Worm (Caenorhabditis elegans): ENCODE data around the gene glb-23.

glb-23 gene

ce11 chrIV:7219398-7220087, at the start of gene glb-23, which contains the start of gene R13A1.1:
Gene glb-23, minus strand, starts transcription at chrIV:7219498.
Gene R13A1.1, plus strand, starts transcription at chrIV:7220037.
- TF ChIP-seq ttx-3 (tag; optimal IDR thresholded peaks at IDR 0.05) = no peak
- no peak for TF ChIP-seq ceh-30 (tag; optimal IDR thresholded peaks at IDR 0.05)
- TF ChIP-seq lim-6 (tag; optimal IDR thresholded peaks at IDR 0.05) = no peak
- TF ChIP-seq hlh-13 (GFP tag; optimal IDR thresholded peaks at IDR 0.05) = no peak
- no peak for TF ChIP-seq ceh-19 (GFP tag; optimal IDR thresholded peaks at IDR 0.05)
- TF ChIP-seq ref-2 (tag; optimal IDR thresholded peaks at IDR 0.05) = no peak
- TF ChIP-seq pros-1 (tag; optimal IDR thresholded peaks at IDR 0.05) = no peak
- TF ChIP-seq odd-2 (tag; optimal IDR thresholded peaks at IDR 0.05) = no peak
- TF ChIP-seq pag-3 (tag; optimal IDR thresholded peaks at IDR 0.05; ENCODE audit: borderline replicate concordance) = no peak
- no peak for TF ChIP-seq hlh-8 (tag; optimal IDR thresholded peaks at IDR 0.05)
- TF ChIP-seq tbx-7 (tag; optimal IDR thresholded peaks at IDR 0.05) = no peak
- no peak for TF ChIP-seq unc-42 (tag; optimal IDR thresholded peaks at IDR 0.05)

ce11 chrIV:7263137-7263536, 43.8 kb upstream of the glb-23 start, which contains the start of gene glb-2:
Gene glb-2, minus strand, starts transcription at chrIV:7263237.
- TF ChIP-seq lim-6 (tag; optimal IDR thresholded peaks at IDR 0.05) (no peak), fax-1 (tag; optimal IDR thresholded peaks at IDR 0.05) (no peak), unc-3 (GFP tag; conservative IDR thresholded peaks at IDR 0.05) (no peak), unc-3 (tag; optimal IDR thresholded peaks at IDR 0.05) (no peak), pros-1 (tag; optimal IDR thresholded peaks at IDR 0.05) (no peak), syd-9 (tag; optimal IDR thresholded peaks at IDR 0.05) (no peak), Y22D7AL.16 (tag; optimal IDR thresholded peaks at IDR 0.05) (no peak), ttx-3 (tag; optimal IDR thresholded peaks at IDR 0.05) (no peak), ceh-30 (tag; optimal IDR thresholded peaks at IDR 0.05) (no peak), K02D7.2 (tag; optimal IDR thresholded peaks at IDR 0.05) (no peak), ceh-6 (GFP tag; optimal IDR thresholded peaks at IDR 0.05) (no peak), gmeb-2 (tag; optimal IDR thresholded peaks at IDR 0.05) (no peak), ets-4 (tag; optimal IDR thresholded peaks at IDR 0.05) (no peak), ceh-19 (GFP tag; optimal IDR thresholded peaks at IDR 0.05) (no peak), fkh-10 (GFP tag; optimal IDR thresholded peaks at IDR 0.05) (no peak), tbx-2 (tag; optimal IDR thresholded peaks at IDR 0.05) (no peak), elt-4 (tag; optimal IDR thresholded peaks at IDR 0.05) (no peak)

ce11 chrIV:7260587-7260986, 41.3 kb upstream of the glb-23 start, which contains the start of gene C06E4.3:
Gene C06E4.3, plus strand, starts transcription at chrIV:7260875.
- no peak for TF ChIP-seq fkh-10 (GFP tag; optimal IDR thresholded peaks at IDR 0.05)
- no peak for TF ChIP-seq hlh-8 (tag; optimal IDR thresholded peaks at IDR 0.05)
- TF ChIP-seq unc-55 (GFP tag; optimal IDR thresholded peaks at IDR 0.05) = no peak
- no peak for TF ChIP-seq nfya-1 (tag; optimal IDR thresholded peaks at IDR 0.05)
- TF ChIP-seq C38D4.7 (GFP tag; optimal IDR thresholded peaks at IDR 0.05) = no peak
- no peak for TF ChIP-seq ttx-3 (tag; optimal IDR thresholded peaks at IDR 0.05)
- no peak for TF ChIP-seq hlh-6 (tag; optimal IDR thresholded peaks at IDR 0.05)
- TF ChIP-seq sox-4 (tag; optimal IDR thresholded peaks at IDR 0.05) = no peak
- no peak for TF ChIP-seq hlh-15 (tag; optimal IDR thresholded peaks at IDR 0.05)
- TF ChIP-seq pha-4 (tag; optimal IDR thresholded peaks at IDR 0.05) = no peak
- no peak for TF ChIP-seq ceh-19 (GFP tag; optimal IDR thresholded peaks at IDR 0.05)
- TF ChIP-seq nhr-232 (tag; optimal IDR thresholded peaks at IDR 0.05) = no peak
- TF ChIP-seq ceh-45 (GFP tag; IDR thresholded peaks at IDR 0.05) = no peak
- TF ChIP-seq hlh-13 (GFP tag; optimal IDR thresholded peaks at IDR 0.05) = no peak
- TF ChIP-seq ceh-6 (GFP tag; optimal IDR thresholded peaks at IDR 0.05) = no peak
- TF ChIP-seq lin-11 (tag; optimal IDR thresholded peaks at IDR 0.05) = no peak
- TF ChIP-seq mec-3 (tag; optimal IDR thresholded peaks at IDR 0.05; ENCODE audit: borderline replicate concordance) = no peak

ce11 chrIV:7258253-7258652, 39.0 kb upstream of the glb-23 start, which contains the start of gene C06E4.6:
Gene C06E4.6, minus strand, starts transcription at chrIV:7258303.
- TF ChIP-seq eyg-1 (tag; optimal IDR thresholded peaks at IDR 0.05) (no peak), zip-5 (tag; optimal IDR thresholded peaks at IDR 0.05) (no peak), ama-1 (optimal IDR thresholded peaks at IDR 0.05) (no peak), ceh-6 (GFP tag; optimal IDR thresholded peaks at IDR 0.05) (no peak), nhr-11 (tag; optimal IDR thresholded peaks at IDR 0.05) (no peak), dmd-4 (tag; optimal IDR thresholded peaks at IDR 0.05; ENCODE audit: borderline replicate concordance) (no peak), odd-2 (tag; optimal IDR thresholded peaks at IDR 0.05) (no peak), pax-1 (tag; optimal IDR thresholded peaks at IDR 0.05) (no peak), unc-86 (tag; optimal IDR thresholded peaks at IDR 0.05) (no peak)
